Fruit fly (Drosophila melanogaster): ENCODE results near the gene Hml.

Gene Hml

DNA sequence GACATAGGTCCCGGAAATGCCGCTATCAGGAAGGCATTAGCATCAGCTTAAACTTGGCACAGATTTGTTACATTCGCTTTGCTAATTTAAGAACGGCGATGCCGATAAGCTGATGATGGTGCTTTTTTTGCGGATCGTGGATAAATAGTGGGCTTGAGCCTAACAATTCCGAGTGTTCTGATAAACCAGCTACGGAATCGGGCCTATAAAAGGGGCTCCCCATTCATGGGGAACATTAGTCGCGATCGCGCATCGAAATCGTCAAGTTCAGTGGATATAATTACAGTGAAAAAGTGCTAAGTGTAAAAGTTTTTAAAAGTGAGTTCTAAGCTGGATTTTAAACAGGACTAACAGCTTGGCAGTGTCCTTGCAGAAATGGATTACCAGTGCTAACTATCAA, at the start of gene Hml:
Gene Hml, plus strand, starts transcription at position 301 of the 400 bp plus-strand sequence.
- TF ChIP-seq CG17385 (GFP tag; optimal IDR thresholded peaks at IDR 0.05) (no peak), CG14860 (GFP tag; IDR thresholded peaks at IDR 0.05; ENCODE audit: partially characterized antibody) (0 out of 3 replicates have a peak, but pooled peaks have one; percentile 6), cas (GFP tag; IDR thresholded peaks at IDR 0.05) (no peak)

DNA sequence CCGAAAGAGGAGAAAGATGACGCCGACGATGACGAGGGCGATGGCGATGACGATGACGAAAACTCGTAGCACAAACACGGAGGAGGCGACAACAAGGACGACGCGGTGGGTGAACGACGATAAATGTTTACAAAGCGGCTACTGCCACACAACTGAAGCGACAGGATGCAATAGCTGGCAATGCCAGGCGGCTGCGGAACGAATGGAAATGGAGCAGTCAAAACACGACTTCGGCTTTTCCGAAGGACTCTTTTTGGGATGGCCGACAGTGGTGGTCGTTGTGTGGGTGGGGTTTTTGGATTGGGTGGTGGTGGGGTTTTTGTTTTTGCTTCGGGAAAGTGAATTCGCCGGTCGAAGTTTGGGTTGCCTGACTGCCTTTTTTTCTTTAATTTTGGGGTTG, 42.6 kb upstream of the Hml start, which contains the start of gene bru3:
Gene bru3, minus strand, starts transcription at position 143 of the 400 bp plus-strand sequence.
- TF ChIP-seq CG18599 (GFP tag; optimal IDR thresholded peaks at IDR 0.05) (peak; percentile 8), Nf-YC (tag; optimal IDR thresholded peaks at IDR 0.05) (peak; percentile 7), CG9932 (GFP tag; IDR thresholded peaks at IDR 0.05) (no peak), abd-A (tag; optimal IDR thresholded peaks at IDR 0.05) (peak; percentile 64), pfk (GFP tag; optimal IDR thresholded peaks at IDR 0.05) (peak; percentile 84), Bgb (GFP tag; IDR thresholded peaks at IDR 0.05; ENCODE audit: partially characterized antibody) (0 out of 2 replicates have a peak, but pooled peaks have one; percentile 24), CG15269 (tag; optimal IDR thresholded peaks at IDR 0.05) (no peak), CG13894 (tag; optimal IDR thresholded peaks at IDR 0.05) (peak; percentile 52), jumu (GFP tag; optimal IDR thresholded peaks at IDR 0.05) (no peak), BtbVII (GFP tag; optimal IDR thresholded peaks at IDR 0.05) (no peak), Deaf1 (tag; optimal IDR thresholded peaks at IDR 0.05) (peak; percentile 95)

dm6 chr3L:13837456-13837855, 8.4 kb upstream of the Hml start, which contains the start of gene CG43184:
TSS of gene CG43184 (plus strand) at chr3L:13837756.
- TF ChIP-seq NC2β (GFP tag; optimal IDR thresholded peaks at IDR 0.05) = no peak
- TF ChIP-seq CG3847 (GFP tag; IDR thresholded peaks at IDR 0.05) = no peak
- no peak for TF ChIP-seq CG12155 (GFP tag; optimal IDR thresholded peaks at IDR 0.05)
- TF ChIP-seq Dll (GFP tag; IDR thresholded peaks at IDR 0.05; ENCODE audit: partially characterized antibody) = no peak
- no peak for TF ChIP-seq vvl (GFP tag; IDR thresholded peaks at IDR 0.05)
- no peak for TF ChIP-seq CG11696 (GFP tag; IDR thresholded peaks at IDR 0.05)
- TF ChIP-seq ftz-f1 (GFP tag; optimal IDR thresholded peaks at IDR 0.05) = no peak

DNA sequence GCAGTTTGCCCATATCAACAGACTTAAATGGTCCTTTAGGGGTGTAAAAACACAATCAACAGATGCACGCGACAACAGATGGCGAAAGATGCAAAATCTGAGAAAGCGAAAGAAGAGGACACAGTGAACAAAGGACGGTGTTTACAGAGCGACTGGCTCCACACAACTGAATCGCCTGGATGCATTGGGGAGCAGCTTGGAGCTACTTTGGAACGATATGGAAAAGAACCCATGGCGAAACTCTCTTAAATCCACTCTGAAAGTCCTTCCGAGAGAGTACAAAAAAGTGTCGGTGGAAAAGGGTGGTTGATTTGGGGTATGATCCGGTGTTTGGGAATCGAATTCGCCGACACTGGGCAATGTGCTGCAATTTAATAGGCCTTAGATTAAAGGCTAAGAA, 5.1 kb upstream of the Hml start:
- peak; percentile 69 for TF ChIP-seq Deaf1 (tag; optimal IDR thresholded peaks at IDR 0.05)
- TF ChIP-seq E2f1 (GFP tag; IDR thresholded peaks at IDR 0.05) = no peak
- TF ChIP-seq CG3163 (GFP tag; optimal IDR thresholded peaks at IDR 0.05) = peak; percentile 63
- TF ChIP-seq CG6254 (GFP tag; optimal IDR thresholded peaks at IDR 0.05) = no peak
- TF ChIP-seq pfk (GFP tag; optimal IDR thresholded peaks at IDR 0.05) = peak; percentile 68
- peak; percentile 17 to 18 for TF ChIP-seq Trl (optimal IDR thresholded peaks at IDR 0.05)
- TF ChIP-seq Trl (GFP tag; optimal IDR thresholded peaks at IDR 0.05) = no peak
- TF ChIP-seq CG17328 (GFP tag; IDR thresholded peaks at IDR 0.05) = no peak

- no peak for TF ChIP-seq bcd (GFP tag; optimal IDR thresholded peaks at IDR 0.05)
- no peak for TF ChIP-seq CG12219 (GFP tag; optimal IDR thresholded peaks at IDR 0.05)
- no peak for TF ChIP-seq kah (GFP tag; optimal IDR thresholded peaks at IDR 0.05)
- no peak for TF ChIP-seq CG3995 (GFP tag; optimal IDR thresholded peaks at IDR 0.05)
- no peak for TF ChIP-seq CG6854 (GFP tag; optimal IDR thresholded peaks at IDR 0.05)
- no peak for TF ChIP-seq CG10209 (GFP tag; optimal IDR thresholded peaks at IDR 0.05)
- TF ChIP-seq HLH3B (GFP tag; IDR thresholded peaks at IDR 0.05) = no peak
- no peak for TF ChIP-seq ash1 (GFP tag; optimal IDR thresholded peaks at IDR 0.05)
- TF ChIP-seq Myb (GFP tag; optimal IDR thresholded peaks at IDR 0.05) = no peak
- no peak for TF ChIP-seq CG10959 (GFP tag; IDR thresholded peaks at IDR 0.05)
- no peak for TF ChIP-seq ATbp (GFP tag; optimal IDR thresholded peaks at IDR 0.05)
- TF ChIP-seq sug (tag; optimal IDR thresholded peaks at IDR 0.05) = no peak
- TF ChIP-seq CG5245 (GFP tag; optimal IDR thresholded peaks at IDR 0.05) = no peak
- no peak for TF ChIP-seq C15 (GFP tag; IDR thresholded peaks at IDR 0.05)
Observed at dm6 chr3L:13842140-13842539, 3.7 kb upstream of the Hml start, which contains the start of gene CG8757. TSS of gene CG8757 (minus strand) at chr3L:13842240.
